Fruit fly (Drosophila melanogaster) whole organism, prepupa: Measurements from ENCODE around the gene CG17717.
A peak's percentile ranks its signal among the peaks of the same experiment; 100 is the strongest.

Experiments used
- Blimp-1 ChIP-seq: fragments of 200-800 bp; sonication (Bioruptor generic); optimal IDR thresholded peaks from 3 replicates; lab custom pipeline; 2017; ENCODE audit warnings: missing biosample characterization, missing genetic modification characterization, mild to moderate bottlenecking, moderate library complexity, missing genetic modification reagents
- CG10631 ChIP-seq: fragments of 200-800 bp; sonication (Bioruptor generic); optimal IDR thresholded peaks from 2 replicates; lab custom pipeline; 2016; ENCODE audit warnings: missing biosample characterization, missing genetic modification characterization
- CG10669 ChIP-seq: fragments of 200-800 bp; sonication (Bioruptor generic); optimal IDR thresholded peaks from 3 replicates; lab custom pipeline; 2018; ENCODE audit warnings: missing biosample characterization, mild to moderate bottlenecking, missing genetic modification characterization, moderate library complexity
- CG11762 ChIP-seq: fragments of 200-800 bp; sonication (Bioruptor generic); optimal IDR thresholded peaks from 3 replicates; lab custom pipeline; 2016; ENCODE audit warnings: missing biosample characterization, missing genetic modification characterization; ENCODE audit not compliant: insufficient read depth
- CG11902 ChIP-seq: fragments of 200-800 bp; sonication (Bioruptor generic); optimal IDR thresholded peaks from 3 replicates; lab custom pipeline; 2016; ENCODE audit warnings: missing biosample characterization, missing genetic modification characterization
- CG15336 ChIP-seq: fragments of 200-800 bp; sonication (Bioruptor generic); IDR thresholded peaks from 2 replicates; pipeline ENCODE4 v1.3.6; 2022; ENCODE audit warnings: missing biosample characterization, missing genetic modification characterization
- CG16779 ChIP-seq: fragments of 200-800 bp; sonication (Bioruptor generic); optimal IDR thresholded peaks from 3 replicates; lab custom pipeline; 2017; ENCODE audit warnings: missing biosample characterization, mild to moderate bottlenecking, missing genetic modification characterization
- CG32006 ChIP-seq: fragments of 200-800 bp; sonication (Bioruptor generic); optimal IDR thresholded peaks from 3 replicates; lab custom pipeline; 2017; ENCODE audit warnings: missing biosample characterization, mild to moderate bottlenecking, missing genetic modification characterization
- CG34406 ChIP-seq: fragments of 200-800 bp; sonication (Bioruptor generic); optimal IDR thresholded peaks from 3 replicates; lab custom pipeline; 2016; ENCODE audit warnings: missing biosample characterization, missing genetic modification characterization
- CG3919 ChIP-seq: fragments of 200-800 bp; sonication (Bioruptor generic); optimal IDR thresholded peaks from 3 replicates; lab custom pipeline; 2016; ENCODE audit warnings: missing biosample characterization, missing genetic modification characterization
- CG6163 ChIP-seq: fragments of 200-800 bp; sonication (Bioruptor generic); IDR thresholded peaks from 3 replicates; pipeline ENCODE4 v1.3.6; 2022; ENCODE audit warnings: missing biosample characterization, missing genetic modification characterization
- CG6276 ChIP-seq: fragments of 200-800 bp; sonication (Bioruptor generic); optimal IDR thresholded peaks from 2 replicates; lab custom pipeline; 2017; ENCODE audit warnings: missing biosample characterization, mild to moderate bottlenecking, missing genetic modification characterization
- CG6792 ChIP-seq: fragments of 200-800 bp; sonication (Bioruptor generic); optimal IDR thresholded peaks from 3 replicates; lab custom pipeline; 2016; ENCODE audit warnings: missing biosample characterization, missing genetic modification characterization
- CG6808 ChIP-seq: fragments of 200-800 bp; sonication (Bioruptor generic); optimal IDR thresholded peaks from 3 replicates; lab custom pipeline; 2017; ENCODE audit warnings: missing biosample characterization, missing genetic modification characterization, mild to moderate bottlenecking, moderate library complexity, missing genetic modification reagents
- CG6854 ChIP-seq: fragments of 200-800 bp; sonication (Bioruptor generic); optimal IDR thresholded peaks from 2 replicates; lab custom pipeline; 2017; ENCODE audit warnings: missing biosample characterization, mild to moderate bottlenecking, missing genetic modification characterization
- CG7368 ChIP-seq: fragments of 200-800 bp; sonication (Bioruptor generic); optimal IDR thresholded peaks from 3 replicates; lab custom pipeline; 2016; ENCODE audit warnings: missing biosample characterization, missing genetic modification characterization
- Eip78C ChIP-seq: fragments of 200-800 bp; sonication (Bioruptor generic); peaks from one replicate; lab custom pipeline; 2016; ENCODE audit warnings: missing biosample characterization, missing genetic modification characterization
- Eip93F ChIP-seq: fragments of 200-800 bp; sonication (Bioruptor generic); optimal IDR thresholded peaks from 2 replicates; lab custom pipeline; 2016; ENCODE audit warnings: missing biosample characterization, mild to moderate bottlenecking, missing genetic modification characterization
- Gug ChIP-seq: fragments of 200-800 bp; sonication (Bioruptor generic); IDR thresholded peaks from 2 replicates; pipeline ENCODE4 v1.3.6; 2022; ENCODE audit warnings: missing biosample characterization, missing genetic modification characterization
- Met ChIP-seq: fragments of 200-800 bp; sonication (Bioruptor generic); optimal IDR thresholded peaks from 3 replicates; lab custom pipeline; 2016; ENCODE audit warnings: missing biosample characterization, missing genetic modification characterization
- Sox14 ChIP-seq: fragments of 200-800 bp; sonication (Bioruptor generic); optimal IDR thresholded peaks from 3 replicates; lab custom pipeline; 2016; ENCODE audit warnings: missing biosample characterization, missing genetic modification characterization
- Sox15 ChIP-seq: fragments of 200-800 bp; sonication (Bioruptor generic); optimal IDR thresholded peaks from 3 replicates; lab custom pipeline; 2016; ENCODE audit warnings: missing biosample characterization, missing genetic modification characterization
- achi ChIP-seq: fragments of 200-800 bp; sonication (Bioruptor generic); optimal IDR thresholded peaks from 3 replicates; lab custom pipeline; 2016; ENCODE audit warnings: missing biosample characterization, missing genetic modification characterization
- cyc ChIP-seq: fragments of 200-800 bp; sonication (Bioruptor generic); optimal IDR thresholded peaks from 3 replicates; lab custom pipeline; 2016; ENCODE audit warnings: missing biosample characterization, missing genetic modification characterization
- dsx ChIP-seq: fragments of 200-800 bp; optimal IDR thresholded peaks from 3 replicates; lab custom pipeline; 2019; ENCODE audit warnings: missing biosample characterization, mild to moderate bottlenecking, missing genetic modification characterization, moderate library complexity; ENCODE audit not compliant: poor library complexity, severe bottlenecking
- eg ChIP-seq: fragments of 200-800 bp; sonication (Bioruptor generic); IDR thresholded peaks from 3 replicates; pipeline ENCODE4 v1.3.6; 2022; ENCODE audit warnings: missing biosample characterization, missing genetic modification characterization
- esn ChIP-seq: fragments of 200-800 bp; sonication (Bioruptor generic); optimal IDR thresholded peaks from 2 replicates; lab custom pipeline; 2016; ENCODE audit warnings: missing biosample characterization, mild to moderate bottlenecking, missing genetic modification characterization, moderate library complexity
- fd59A ChIP-seq: fragments of 200-800 bp; sonication (Bioruptor generic); optimal IDR thresholded peaks from 2 replicates; lab custom pipeline; 2017; ENCODE audit warnings: missing biosample characterization, mild to moderate bottlenecking, missing genetic modification characterization, missing genetic modification reagents
- lz ChIP-seq: fragments of 200-800 bp; sonication (Bioruptor generic); optimal IDR thresholded peaks from 3 replicates; lab custom pipeline; 2016; ENCODE audit warnings: missing biosample characterization, missing genetic modification characterization
- net ChIP-seq: fragments of 200-800 bp; sonication (Bioruptor generic); optimal IDR thresholded peaks from 3 replicates; lab custom pipeline; 2016; ENCODE audit warnings: missing biosample characterization, missing genetic modification characterization
- pdm3 ChIP-seq: fragments of 200-800 bp; sonication (Bioruptor generic); optimal IDR thresholded peaks from 3 replicates; lab custom pipeline; 2016; ENCODE audit warnings: missing biosample characterization, missing genetic modification characterization
- salr ChIP-seq, 2 experiments: fragments of 200-800 bp; sonication (Bioruptor generic); optimal IDR thresholded peaks; 3 replicates each; lab custom pipeline; 2016 to 2018; ENCODE audit warnings: missing biosample characterization in 2 of 2, missing genetic modification characterization in 2 of 2, mild to moderate bottlenecking in 1 of 2
- spab ChIP-seq: fragments of 200-800 bp; sonication (Bioruptor generic); optimal IDR thresholded peaks from 2 replicates; lab custom pipeline; 2017; ENCODE audit warnings: missing biosample characterization, mild to moderate bottlenecking, missing genetic modification characterization, missing genetic modification reagents
- ss ChIP-seq, 2 experiments: fragments of 200-800 bp; sonication (Bioruptor generic); optimal IDR thresholded peaks; 2 replicates in 1 of 2; 3 replicates in 1 of 2; lab custom pipeline; 2017 to 2018; ENCODE audit warnings: mild to moderate bottlenecking in 2 of 2, missing biosample characterization in 2 of 2, missing genetic modification characterization in 2 of 2, moderate library complexity in 1 of 2
- svp ChIP-seq: fragments of 200-800 bp; sonication (Bioruptor generic); peaks from one replicate; lab custom pipeline; 2016; ENCODE audit warnings: missing biosample characterization, missing genetic modification characterization
- topi ChIP-seq: fragments of 200-800 bp; sonication (Bioruptor generic); optimal IDR thresholded peaks from 3 replicates; lab custom pipeline; 2016; ENCODE audit warnings: missing biosample characterization, missing genetic modification characterization
- vri ChIP-seq: fragments of 200-800 bp; sonication (Bioruptor generic); optimal IDR thresholded peaks from 3 replicates; lab custom pipeline; 2016; ENCODE audit warnings: missing biosample characterization, mild to moderate bottlenecking, missing genetic modification characterization

Gene CG17717

dm6 chrX:6542331-6542730 lies 46.8 kb upstream of the CG17717 start (continued):
- TF ChIP-seq CG6276 (GFP tag; lab: Kevin White, UChicago) (peak; percentile 54), eg (GFP tag; lab: Robert Waterston, UW) (peak; percentile 87), CG16779 (no peak), Sox15 (GFP tag; lab: Kevin White, UChicago) (no peak), dsx (GFP tag; lab: Kevin White, UChicago) (peak; percentile 57), vri (peak; percentile 23), salr (GFP tag; optimal IDR thresholded peaks at IDR 0.05; lab: Kevin White, UChicago) (peak in 1 of 2 experiments; percentile 32), fd59A (GFP tag; lab: Kevin White, UChicago) (peak; percentile 7), Gug (GFP tag; lab: Robert Waterston, UW) (peak; percentile 76), CG6792 (GFP tag; lab: Kevin White, UChicago) (peak; percentile 41), achi (GFP tag; lab: Kevin White, UChicago) (peak; percentile 55), Eip93F (GFP tag; lab: Kevin White, UChicago) (no peak), Sox14 (GFP tag; lab: Kevin White, UChicago) (peak; percentile 38), CG6854 (no peak), Blimp-1 (GFP tag; lab: Kevin White, UChicago) (no peak), CG11902 (no peak), lz (peak; percentile 45), pdm3 (GFP tag; lab: Kevin White, UChicago) (peak; percentile 52), net (GFP tag; lab: Kevin White, UChicago) (peak; percentile 56)
- TF ChIP-seq, all 60 proteins: peak for 47

DNA sequence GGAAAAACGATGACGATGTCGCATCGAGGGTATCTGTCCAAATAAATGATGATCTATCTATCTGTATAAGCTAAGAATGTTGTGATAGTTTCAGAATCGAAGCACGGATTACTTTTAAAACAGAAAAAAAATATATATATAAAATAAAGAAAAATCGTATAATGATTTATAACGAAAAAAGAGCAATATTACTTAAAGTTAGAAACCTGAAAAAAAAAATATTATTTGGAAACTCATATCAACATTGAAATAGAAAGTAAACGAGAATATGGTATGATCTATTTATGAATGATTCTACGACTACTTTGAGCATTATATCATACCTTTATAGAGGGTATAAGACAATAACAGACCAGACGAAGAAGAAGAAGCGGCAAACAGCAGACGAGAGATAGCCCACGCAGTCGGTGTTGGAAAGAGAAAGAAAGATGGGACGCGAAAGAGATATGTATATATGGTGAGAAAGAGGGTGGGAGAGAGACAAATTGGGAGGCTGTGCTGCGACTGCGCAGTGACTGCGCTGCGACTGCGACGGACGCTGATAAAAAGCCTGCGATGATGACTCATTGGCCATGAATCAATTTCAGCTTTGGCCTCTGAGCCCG lies 45.4 kb upstream of the CG17717 start:
- TF ChIP-seq CG32006 (GFP tag; lab: Kevin White, UChicago), result peak; percentile 6
- no peak for TF ChIP-seq CG3919
- peak; percentile 72 for TF ChIP-seq Eip78C (GFP tag; lab: Kevin White, UChicago)
- TF ChIP-seq CG10631, result peak; percentile 30
- peak; percentile 83 for TF ChIP-seq svp (GFP tag; lab: Kevin White, UChicago)
- 0 out of 3 replicates have a peak, but pooled peaks have one; percentile 19 for TF ChIP-seq CG6163
- peak in 1 of 2 experiments; percentile 1 for TF ChIP-seq salr (GFP tag; optimal IDR thresholded peaks at IDR 0.05; lab: Kevin White, UChicago)
- no peak for TF ChIP-seq CG6854
- no peak for TF ChIP-seq spab (GFP tag; lab: Kevin White, UChicago)
- TF ChIP-seq Blimp-1 (GFP tag; lab: Kevin White, UChicago), result no peak

- TF ChIP-seq CG7368 (GFP tag; lab: Kevin White, UChicago) (no peak), CG6276 (GFP tag; lab: Kevin White, UChicago) (no peak), Sox15 (GFP tag; lab: Kevin White, UChicago) (no peak), lz (no peak), CG15336 (GFP tag; lab: Robert Waterston, UW) (peak; percentile 46), topi (GFP tag; lab: Kevin White, UChicago) (no peak), Eip93F (GFP tag; lab: Kevin White, UChicago) (no peak), svp (GFP tag; lab: Kevin White, UChicago) (peak; percentile 73), CG11902 (no peak), CG16779 (no peak), CG6808 (GFP tag; lab: Kevin White, UChicago) (no peak), Met (GFP tag; lab: Kevin White, UChicago) (peak; percentile 1), CG6792 (GFP tag; lab: Kevin White, UChicago) (no peak), CG10669 (no peak), vri (peak; percentile 56), CG10631 (no peak), eg (GFP tag; lab: Robert Waterston, UW) (peak; percentile 14; the same call in 1 of the 3 replicates), Eip78C (GFP tag; lab: Kevin White, UChicago) (peak; percentile 49), Sox14 (GFP tag; lab: Kevin White, UChicago) (no peak), cyc (GFP tag; lab: Kevin White, UChicago) (no peak), CG11762 (GFP tag; lab: Kevin White, UChicago) (no peak), CG34406 (GFP tag; lab: Kevin White, UChicago) (no peak), esn (GFP tag; lab: Kevin White, UChicago) (no peak), ss (GFP tag; optimal IDR thresholded peaks at IDR 0.05; lab: Kevin White, UChicago) (no peak), CG6163 (0 out of 3 replicates have a peak, but pooled peaks have one; percentile 31), net (GFP tag; lab: Kevin White, UChicago) (no peak)
These were observed 43.2 kb upstream of the CG17717 start for dm6 chrX:6545862-6546270.
